Worm (Caenorhabditis elegans) whole organism, young adult: ENCODE results near the gene moe-3.

Source experiments
- bed-2 ChIP-seq: fragments of 200-800 bp; sonication (Bioruptor generic); IDR thresholded peaks from 2 replicates; pipeline ENCODE4 v1.3.6; 2022; ENCODE audit warnings: missing genetic modification reagents, missing genetic modification characterization, missing compliant biosample characterization
- ekl-4 ChIP-seq: fragments of 200-800 bp; sonication (Bioruptor generic); IDR thresholded peaks from 2 replicates; pipeline ENCODE4 v1.3.6; 2022; ENCODE audit warnings: missing genetic modification reagents, missing genetic modification characterization, missing compliant biosample characterization
- gei-17 ChIP-seq: fragments of 200-800 bp; sonication (Bioruptor generic); optimal IDR thresholded peaks from 2 replicates; lab custom pipeline; 2018; ENCODE audit warnings: mild to moderate bottlenecking, missing genetic modification characterization, missing compliant biosample characterization
- mes-4 ChIP-seq: sonication (generic microtip); optimal IDR thresholded peaks from 2 replicates; lab custom pipeline; 2016; ENCODE audit warnings: missing genotype, missing genetic modification characterization, missing compliant biosample characterization
- mxl-1 ChIP-seq: sonication (generic microtip); optimal IDR thresholded peaks from 2 replicates; lab custom pipeline; 2016; ENCODE audit warnings: missing genetic modification characterization, missing compliant biosample characterization
- rec-8 ChIP-seq, 2 experiments: sonication (generic microtip); optimal IDR thresholded peaks; 2 replicates each; lab custom pipeline; 2016; ENCODE audit warnings: mild to moderate bottlenecking in 2 of 2, missing genetic modification characterization in 2 of 2, missing genetic modification reagents in 2 of 2, missing genotype in 2 of 2, missing biosample characterization in 1 of 2, missing compliant biosample characterization in 1 of 2, moderate library complexity in 1 of 2
- rpc-1 ChIP-seq, 2 experiments: fragments of 150-350 bp in 1 of 2; sonication (generic microtip) in 1 of 2; optimal IDR thresholded peaks; 2 replicates each; lab custom pipeline; 2014 to 2018; ENCODE audit warnings: missing biosample characterization in 1 of 2, missing genetic modification characterization in 1 of 2, missing genetic modification reagents in 1 of 2, missing genotype in 1 of 2
- sdz-38 ChIP-seq: sonication (generic microtip); optimal IDR thresholded peaks from 2 replicates; lab custom pipeline; 2016; ENCODE audit warnings: missing genotype, missing genetic modification characterization, missing compliant biosample characterization
- snpc-4 ChIP-seq, 5 experiments: fragments of 150-350 bp in 1 of 5; sonication (generic microtip) in 4 of 5; optimal IDR thresholded peaks; 2 replicates each; lab custom pipeline; 2014 to 2018; ENCODE audit warnings: missing genetic modification characterization in 5 of 5, missing biosample characterization in 3 of 5, antibody characterized with exemption in 2 of 5, mild to moderate bottlenecking in 2 of 5, missing compliant biosample characterization in 2 of 5, missing genotype in 2 of 5, moderate library complexity in 2 of 5, missing genetic modification reagents in 1 of 5

ce11 chrII:13122720-13123119 lies 42.8 kb downstream of the moe-3 start, which contains the start of gene bath-45:
- TF ChIP-seq bed-2 (GFP tag; lab: Robert Waterston, UW) (no peak), sdz-38 (tag; lab: Kevin White, UChicago) (no peak), snpc-4 (GFP tag; optimal IDR thresholded peaks at IDR 0.05; lab: Kevin White, UChicago) (no peak), snpc-4 (tag; optimal IDR thresholded peaks at IDR 0.05; lab: Kevin White, UChicago) (no peak), rec-8 (tag; optimal IDR thresholded peaks at IDR 0.05; lab: Kevin White, UChicago) (no peak), gei-17 (GFP tag; lab: Kevin White, UChicago) (no peak), mxl-1 (no peak), rpc-1 (optimal IDR thresholded peaks at IDR 0.05; lab: Kevin White, UChicago) (no peak), rpc-1 (tag; optimal IDR thresholded peaks at IDR 0.05; lab: Kevin White, UChicago) (no peak), ekl-4 (no peak), mes-4 (tag; lab: Kevin White, UChicago) (no peak)
